Fruit fly (Drosophila melanogaster) S2 (cell line): Measurements from ENCODE around the gene CG8564.

Source experiments
- CG8478 ChIP-seq: fragments of >200 bp; optimal IDR thresholded peaks from 2 replicates; lab custom pipeline; 2018
- CTCF ChIP-seq, 2 experiments: fragments of >200 bp; optimal IDR thresholded peaks; 2 replicates each; lab custom pipeline; 2018

dm6 chr3L:7433325-7433827, 45.7 kb upstream of the CG8564 start:
- TF ChIP-seq CTCF (optimal IDR thresholded peaks at IDR 0.05; lab: Kevin White, UChicago) (no peak), CG8478 (no peak)
